Worm (Caenorhabditis elegans) whole organism, early embryonic: ENCODE results near the gene bas-1.

Experiments used
- B0310.2 ChIP-seq: sonication (generic microtip); optimal IDR thresholded peaks from 2 replicates; lab custom pipeline; 2016; ENCODE audit warnings: mild to moderate bottlenecking, missing genetic modification characterization, missing compliant biosample characterization
- F13C5.2 ChIP-seq: sonication (generic microtip); optimal IDR thresholded peaks from 2 replicates; lab custom pipeline; 2017; ENCODE audit warnings: mild to moderate bottlenecking, missing genetic modification characterization, inconsistent platforms, missing compliant biosample characterization
- aly-1 ChIP-seq: sonication (generic microtip); optimal IDR thresholded peaks from 2 replicates; lab custom pipeline; 2016; ENCODE audit warnings: missing genetic modification characterization, missing compliant biosample characterization
- ama-1 ChIP-seq: fragments of 150-350 bp; optimal IDR thresholded peaks from 2 replicates; lab custom pipeline; 2014
- ceh-13 ChIP-seq: fragments of 200-800 bp; sonication (Bioruptor generic); optimal IDR thresholded peaks from 2 replicates; lab custom pipeline; 2018; ENCODE audit warnings: mild to moderate bottlenecking, missing genetic modification characterization, missing compliant biosample characterization
- ceh-36 ChIP-seq: sonication (generic microtip); optimal IDR thresholded peaks from 2 replicates; lab custom pipeline; 2016; ENCODE audit warnings: missing genetic modification characterization, inconsistent platforms, missing compliant biosample characterization
- ets-7 ChIP-seq: sonication (generic microtip); optimal IDR thresholded peaks from 2 replicates; lab custom pipeline; 2016; ENCODE audit warnings: missing genotype, missing genetic modification characterization, missing compliant biosample characterization
- flt-1 ChIP-seq: fragments of 200-800 bp; sonication (Bioruptor generic); IDR thresholded peaks from 2 replicates; pipeline ENCODE4 v1.3.6; 2022; ENCODE audit warnings: missing genetic modification characterization, missing compliant biosample characterization
- hmbx-1 ChIP-seq: sonication (generic microtip); optimal IDR thresholded peaks from 2 replicates; lab custom pipeline; 2016; ENCODE audit warnings: mild to moderate bottlenecking, missing genetic modification characterization, missing compliant biosample characterization
- hmg-4 ChIP-seq: fragments of 200-800 bp; sonication (Bioruptor generic); optimal IDR thresholded peaks from 2 replicates; lab custom pipeline; 2018; ENCODE audit warnings: mild to moderate bottlenecking, missing genetic modification characterization, missing compliant biosample characterization
- hnd-1 ChIP-seq: sonication (generic microtip); optimal IDR thresholded peaks from 2 replicates; lab custom pipeline; 2016; ENCODE audit warnings: missing genetic modification characterization, missing compliant biosample characterization
- pes-1 ChIP-seq: fragments of 200-800 bp; sonication (Bioruptor generic); IDR thresholded peaks from 2 replicates; pipeline ENCODE4 v1.3.6; 2022; ENCODE audit warnings: missing genetic modification reagents, missing genetic modification characterization, missing compliant biosample characterization
- scrt-1 ChIP-seq: fragments of 200-800 bp; sonication (Bioruptor generic); IDR thresholded peaks from 2 replicates; pipeline ENCODE4 v1.3.6; 2022; ENCODE audit warnings: missing genetic modification characterization, missing compliant biosample characterization
- sea-1 ChIP-seq: fragments of 200-800 bp; sonication (Bioruptor generic); conservative IDR thresholded peaks from 2 replicates; pipeline ENCODE4 v1.3.6; 2022; ENCODE audit warnings: missing genetic modification characterization, missing compliant biosample characterization
- tbx-11 ChIP-seq: fragments of 200-800 bp; sonication (Bioruptor generic); IDR thresholded peaks from 2 replicates; pipeline ENCODE4 v1.3.6; 2022; ENCODE audit warnings: missing genetic modification characterization, missing compliant biosample characterization
- tbx-37 ChIP-seq: fragments of 200-800 bp; sonication (Bioruptor generic); conservative IDR thresholded peaks from 2 replicates; pipeline ENCODE4 v1.3.6; 2022; ENCODE audit warnings: missing genetic modification reagents, missing genetic modification characterization, missing compliant biosample characterization
- tra-4 ChIP-seq: sonication (generic microtip); optimal IDR thresholded peaks from 2 replicates; lab custom pipeline; 2017; ENCODE audit warnings: missing genetic modification characterization, missing compliant biosample characterization

Gene bas-1

ce11 chrIII:5570814-5571443, 41.1 kb upstream of the bas-1 start:
- no peak for TF ChIP-seq ama-1 (lab: Kevin White, UChicago)
- no peak for TF ChIP-seq hnd-1 (tag; lab: Kevin White, UChicago)
- TF ChIP-seq sea-1 (GFP tag; lab: Robert Waterston, UW): no peak
- no peak for TF ChIP-seq flt-1 (GFP tag; lab: Robert Waterston, UW)
- no peak for TF ChIP-seq F13C5.2 (tag; lab: Kevin White, UChicago)
- TF ChIP-seq ets-7: no peak

- TF ChIP-seq hmg-4 (GFP tag; lab: Kevin White, UChicago) (no peak), ama-1 (lab: Kevin White, UChicago) (no peak), aly-1 (tag; lab: Kevin White, UChicago) (no peak), hnd-1 (tag; lab: Kevin White, UChicago) (no peak), tra-4 (no peak), ceh-36 (tag; lab: Kevin White, UChicago) (no peak), sea-1 (GFP tag; lab: Robert Waterston, UW) (no peak), ceh-13 (GFP tag; lab: Kevin White, UChicago) (no peak), pes-1 (no peak), tbx-37 (GFP tag; lab: Robert Waterston, UW) (no peak), B0310.2 (tag; lab: Kevin White, UChicago) (no peak), hmbx-1 (no peak), tbx-11 (GFP tag; lab: Robert Waterston, UW) (no peak)
These were observed 39.3 kb upstream of the bas-1 start for ce11 chrIII:5572806-5573205.

ce11 chrIII:5573694-5574093, 38.4 kb upstream of the bas-1 start, which contains the start of gene molo-1:
Gene molo-1, plus strand, starts transcription at chrIII:5573994.
- TF ChIP-seq hmg-4 (GFP tag; lab: Kevin White, UChicago) (no peak), ets-7 (no peak), hnd-1 (tag; lab: Kevin White, UChicago) (no peak), ceh-36 (tag; lab: Kevin White, UChicago) (no peak), pes-1 (no peak), tra-4 (no peak), scrt-1 (GFP tag; lab: Robert Waterston, UW) (no peak), ama-1 (lab: Kevin White, UChicago) (no peak), tbx-37 (GFP tag; lab: Robert Waterston, UW) (no peak), ceh-13 (GFP tag; lab: Kevin White, UChicago) (no peak), aly-1 (tag; lab: Kevin White, UChicago) (no peak)

- TF ChIP-seq B0310.2 (tag; lab: Kevin White, UChicago) (no peak), flt-1 (GFP tag; lab: Robert Waterston, UW) (no peak), ceh-36 (tag; lab: Kevin White, UChicago) (no peak)
These were observed 31.0 kb upstream of the bas-1 start, which contains the start of gene F56D2.5 for ce11 chrIII:5581049-5581448. Gene F56D2.5, minus strand, starts transcription at chrIII:5581419.

ce11 chrIII:5582766-5583165, 29.3 kb upstream of the bas-1 start, which contains the start of the genes F56D2.8 and uev-2:
Gene F56D2.8, minus strand, starts transcription at chrIII:5582866.
Gene uev-2, plus strand, starts transcription at chrIII:5583125.
- TF ChIP-seq sea-1 (GFP tag; lab: Robert Waterston, UW) (no peak), B0310.2 (tag; lab: Kevin White, UChicago) (no peak), scrt-1 (GFP tag; lab: Robert Waterston, UW) (no peak), tbx-11 (GFP tag; lab: Robert Waterston, UW) (no peak), flt-1 (GFP tag; lab: Robert Waterston, UW) (no peak), ets-7 (no peak), ama-1 (lab: Kevin White, UChicago) (no peak), hnd-1 (tag; lab: Kevin White, UChicago) (no peak), hmg-4 (GFP tag; lab: Kevin White, UChicago) (no peak), ceh-36 (tag; lab: Kevin White, UChicago) (no peak)

ce11 chrIII:5584647-5585046, 27.4 kb upstream of the bas-1 start, which contains the start of gene F56D2.3:
Gene F56D2.3, plus strand, starts transcription at chrIII:5584947.
- no peak for TF ChIP-seq ama-1 (lab: Kevin White, UChicago)
- no peak for TF ChIP-seq B0310.2 (tag; lab: Kevin White, UChicago)
- no peak for TF ChIP-seq tbx-37 (GFP tag; lab: Robert Waterston, UW)
- no peak for TF ChIP-seq tra-4
- no peak for TF ChIP-seq ceh-36 (tag; lab: Kevin White, UChicago)
- TF ChIP-seq ceh-13 (GFP tag; lab: Kevin White, UChicago): no peak

ce11 chrIII:5585711-5586110, 26.4 kb upstream of the bas-1 start:
- TF ChIP-seq tbx-11 (GFP tag; lab: Robert Waterston, UW) (no peak), tra-4 (no peak), ama-1 (lab: Kevin White, UChicago) (no peak), flt-1 (GFP tag; lab: Robert Waterston, UW) (no peak), sea-1 (GFP tag; lab: Robert Waterston, UW) (no peak), hnd-1 (tag; lab: Kevin White, UChicago) (no peak), F13C5.2 (tag; lab: Kevin White, UChicago) (no peak), ets-7 (no peak), ceh-36 (tag; lab: Kevin White, UChicago) (no peak), hmbx-1 (no peak), hmg-4 (GFP tag; lab: Kevin White, UChicago) (no peak), tbx-37 (GFP tag; lab: Robert Waterston, UW) (no peak), ceh-13 (GFP tag; lab: Kevin White, UChicago) (no peak), aly-1 (tag; lab: Kevin White, UChicago) (no peak), B0310.2 (tag; lab: Kevin White, UChicago) (no peak), pes-1 (no peak), scrt-1 (GFP tag; lab: Robert Waterston, UW) (no peak)
